Worm (Caenorhabditis elegans) whole organism, L1 larva: Measurements from ENCODE around the gene math-19.
"Not testable (repeated sequence)": the region's sequence is repeated elsewhere in the genome, so short reads cannot be mapped to it uniquely, and the experiment has no call there.

ENCODE experiments used
- F16B12.6 ChIP-seq: fragments of 150-350 bp; optimal IDR thresholded peaks from 2 replicates; lab custom pipeline; 2014; ENCODE audit warnings: missing biosample characterization, missing genetic modification characterization
- aly-2 ChIP-seq: fragments of 150-350 bp; optimal IDR thresholded peaks from 2 replicates; lab custom pipeline; 2014; ENCODE audit warnings: missing biosample characterization, missing genetic modification characterization
- ama-1 ChIP-seq: fragments of 150-350 bp; optimal IDR thresholded peaks from 2 replicates; lab custom pipeline; 2014
- ceh-63 ChIP-seq: fragments of 200-800 bp; sonication (Bioruptor generic); optimal IDR thresholded peaks from 2 replicates; lab custom pipeline; 2018; ENCODE audit warnings: mild to moderate bottlenecking, missing genetic modification characterization, missing compliant biosample characterization
- ceh-82 ChIP-seq, 3 experiments: fragments of 150-350 bp in 1 of 3; sonication (generic microtip) in 2 of 3; optimal IDR thresholded peaks; 2 replicates each; lab custom pipeline; 2014 to 2017; ENCODE audit warnings: missing biosample characterization in 3 of 3, missing genetic modification characterization in 3 of 3
- ceh-88 ChIP-seq: fragments of 200-800 bp; sonication (Bioruptor generic); IDR thresholded peaks from 2 replicates; pipeline ENCODE4 v1.3.6; 2022; ENCODE audit warnings: missing genetic modification characterization, missing compliant biosample characterization
- ceh-90 ChIP-seq: sonication (generic microtip); optimal IDR thresholded peaks from 2 replicates; lab custom pipeline; 2016; ENCODE audit warnings: missing genetic modification characterization, missing compliant biosample characterization
- ces-1 ChIP-seq: fragments of 150-350 bp; optimal IDR thresholded peaks from 2 replicates; lab custom pipeline; 2014; ENCODE audit warnings: missing biosample characterization, missing genetic modification reagents, missing genetic modification characterization
- dpl-1 ChIP-seq, 3 experiments: fragments of 150-350 bp in 2 of 3; sonication (generic microtip) in 1 of 3; optimal IDR thresholded peaks; 2 replicates each; lab custom pipeline; 2014 to 2017; ENCODE audit warnings: missing biosample characterization in 3 of 3, missing genetic modification characterization in 3 of 3, missing genetic modification reagents in 3 of 3
- efl-3 ChIP-seq: fragments of 200-800 bp; sonication (Bioruptor generic); optimal IDR thresholded peaks from 2 replicates; lab custom pipeline; 2018; ENCODE audit warnings: mild to moderate bottlenecking, missing genetic modification characterization, missing compliant biosample characterization
- egl-13 ChIP-seq: sonication (generic microtip); optimal IDR thresholded peaks from 2 replicates; lab custom pipeline; 2016; ENCODE audit warnings: missing genotype, missing genetic modification reagents, missing genetic modification characterization, missing compliant biosample characterization
- elt-2 ChIP-seq: sonication (generic microtip); optimal IDR thresholded peaks from 2 replicates; lab custom pipeline; 2016; ENCODE audit warnings: missing genetic modification characterization, mild to moderate bottlenecking, inconsistent platforms, missing compliant biosample characterization, missing genetic modification reagents
- elt-3 ChIP-seq, 6 experiments: fragments of 150-350 bp in 1 of 6; sonication (generic microtip); optimal IDR thresholded peaks; 2 replicates each; lab custom pipeline; 2017 to 2018; ENCODE audit warnings: missing biosample characterization in 6 of 6, missing genetic modification characterization in 6 of 6, inconsistent platforms in 1 of 6
- ets-5 ChIP-seq: fragments of 200-800 bp; sonication (Bioruptor generic); IDR thresholded peaks from 2 replicates; pipeline ENCODE4 v1.3.6; 2022; ENCODE audit warnings: missing genetic modification characterization, missing compliant biosample characterization
- hlh-17 ChIP-seq: fragments of 200-800 bp; sonication (Bioruptor generic); optimal IDR thresholded peaks from 2 replicates; lab custom pipeline; 2018; ENCODE audit warnings: missing genetic modification characterization, mild to moderate bottlenecking, missing compliant biosample characterization, moderate library complexity, borderline replicate concordance
- jun-1 ChIP-seq: fragments of 150-350 bp; optimal IDR thresholded peaks from 2 replicates; lab custom pipeline; 2014; ENCODE audit warnings: missing biosample characterization, missing genetic modification reagents, missing genetic modification characterization
- lin-14 ChIP-seq: fragments of 200-800 bp; sonication (Bioruptor generic); optimal IDR thresholded peaks from 2 replicates; lab custom pipeline; 2018; ENCODE audit warnings: mild to moderate bottlenecking, missing genetic modification characterization, moderate library complexity, missing compliant biosample characterization
- lin-15B ChIP-seq: fragments of 150-350 bp; sonication (generic microtip); optimal IDR thresholded peaks from 3 replicates; lab custom pipeline; 2014; ENCODE audit warnings: missing biosample characterization, missing genetic modification characterization
- lin-39 ChIP-seq: fragments of 150-350 bp; optimal IDR thresholded peaks from 2 replicates; lab custom pipeline; 2014; ENCODE audit warnings: missing biosample characterization, missing genetic modification reagents, missing genetic modification characterization
- lsy-2 ChIP-seq, 2 experiments: fragments of 150-350 bp; optimal IDR thresholded peaks; 2 replicates each; lab custom pipeline; 2014; ENCODE audit warnings: missing biosample characterization in 2 of 2, missing genetic modification characterization in 2 of 2
- mef-2 ChIP-seq: fragments of 150-350 bp; optimal IDR thresholded peaks from 2 replicates; lab custom pipeline; 2014; ENCODE audit warnings: missing biosample characterization, missing genetic modification characterization
- nhr-11 ChIP-seq: fragments of 150-350 bp; optimal IDR thresholded peaks from 2 replicates; lab custom pipeline; 2014; ENCODE audit warnings: missing biosample characterization, missing genetic modification characterization
- nhr-20 ChIP-seq: sonication (generic microtip); optimal IDR thresholded peaks from 2 replicates; lab custom pipeline; 2016; ENCODE audit warnings: mild to moderate bottlenecking, missing genetic modification characterization, missing compliant biosample characterization
- nhr-237 ChIP-seq: fragments of 150-350 bp; optimal IDR thresholded peaks from 2 replicates; lab custom pipeline; 2014; ENCODE audit warnings: missing biosample characterization, missing genetic modification characterization
- nhr-77 ChIP-seq: fragments of 150-350 bp; optimal IDR thresholded peaks from 2 replicates; lab custom pipeline; 2014; ENCODE audit warnings: missing biosample characterization, missing genetic modification characterization
- nhr-85 ChIP-seq: sonication (generic microtip); peaks from one replicate; lab custom pipeline; 2016; ENCODE audit warnings: missing genetic modification characterization, inconsistent platforms, missing compliant biosample characterization
- nhr-90 ChIP-seq: sonication (generic microtip); optimal IDR thresholded peaks from 2 replicates; lab custom pipeline; 2016; ENCODE audit warnings: mild to moderate bottlenecking, missing genetic modification characterization, missing compliant biosample characterization; ENCODE audit not compliant: poor library complexity
- pag-3 ChIP-seq: sonication (generic microtip); optimal IDR thresholded peaks from 2 replicates; lab custom pipeline; 2017; ENCODE audit warnings: missing genetic modification characterization, mild to moderate bottlenecking, missing compliant biosample characterization, antibody characterized with exemption, borderline replicate concordance; ENCODE audit not compliant: insufficient read depth
- pax-3 ChIP-seq: fragments of 200-800 bp; sonication (Bioruptor generic); optimal IDR thresholded peaks from 2 replicates; lab custom pipeline; 2018; ENCODE audit warnings: mild to moderate bottlenecking, missing genetic modification characterization, moderate library complexity, missing compliant biosample characterization
- pqm-1 ChIP-seq: sonication (generic microtip); optimal IDR thresholded peaks from 3 replicates; lab custom pipeline; 2017; ENCODE audit warnings: missing biosample characterization, missing genetic modification characterization
- snpc-4 ChIP-seq: fragments of 150-350 bp; optimal IDR thresholded peaks from 2 replicates; lab custom pipeline; 2014; ENCODE audit warnings: missing biosample characterization, missing genetic modification characterization
- snu-23 ChIP-seq: sonication (generic microtip); optimal IDR thresholded peaks from 2 replicates; lab custom pipeline; 2016; ENCODE audit warnings: missing genetic modification characterization, missing compliant biosample characterization
- sptf-1 ChIP-seq: fragments of 150-350 bp; optimal IDR thresholded peaks from 2 replicates; lab custom pipeline; 2014; ENCODE audit warnings: missing biosample characterization, missing genetic modification characterization
- swsn-7 ChIP-seq: sonication (generic microtip); optimal IDR thresholded peaks from 2 replicates; lab custom pipeline; 2016; ENCODE audit warnings: missing genetic modification characterization, missing compliant biosample characterization
- tlp-1 ChIP-seq: fragments of 150-350 bp; optimal IDR thresholded peaks from 2 replicates; lab custom pipeline; 2014; ENCODE audit warnings: missing biosample characterization, missing genetic modification characterization
- unc-130 ChIP-seq: fragments of 150-350 bp; optimal IDR thresholded peaks from 2 replicates; lab custom pipeline; 2017; ENCODE audit warnings: missing biosample characterization, missing genetic modification characterization, inconsistent platforms
- unc-30 ChIP-seq: sonication (generic microtip); optimal IDR thresholded peaks from 2 replicates; lab custom pipeline; 2017; ENCODE audit warnings: missing biosample characterization, missing genetic modification characterization
- unc-86 ChIP-seq: sonication (generic microtip); optimal IDR thresholded peaks from 2 replicates; lab custom pipeline; 2016; ENCODE audit warnings: missing genetic modification characterization, missing compliant biosample characterization
- vab-15 ChIP-seq: sonication (generic microtip); optimal IDR thresholded peaks from 2 replicates; lab custom pipeline; 2017; ENCODE audit warnings: missing genotype, mild to moderate bottlenecking, missing genetic modification characterization, missing compliant biosample characterization
- ztf-11 ChIP-seq, 2 experiments: sonication (generic microtip); optimal IDR thresholded peaks; 2 replicates each; lab custom pipeline; 2016 to 2017; ENCODE audit warnings: missing genetic modification characterization in 2 of 2, missing biosample characterization in 1 of 2, missing compliant biosample characterization in 1 of 2

The math-19 gene

DNA sequence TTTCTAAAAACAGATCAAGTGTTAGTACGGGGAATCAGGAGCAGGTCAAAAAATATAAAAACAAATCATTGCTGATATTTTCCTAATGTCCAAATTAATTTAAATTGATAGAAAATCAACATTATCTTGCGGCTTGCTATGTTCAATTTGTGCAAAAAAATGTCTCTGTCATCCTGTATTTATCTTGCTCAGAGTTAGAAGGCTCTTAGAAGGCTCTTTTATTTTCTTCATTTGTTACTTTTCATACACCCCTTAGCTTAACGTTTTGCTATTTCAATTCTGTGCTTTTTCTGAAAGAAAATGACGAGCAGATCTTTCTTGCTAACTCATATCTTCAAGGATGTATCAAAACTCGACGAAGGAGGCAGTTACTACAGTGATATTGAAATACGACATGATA, at the start of gene math-19:
TSS of gene math-19 (plus strand) at position 301 of the 400 bp plus-strand sequence.
- TF ChIP-seq ceh-90; lin-39 (tag; lab: Kevin White, UChicago); snpc-4 (tag; lab: Kevin White, UChicago): not testable (repeated sequence)

- peak; percentile 56 for TF ChIP-seq tlp-1 (tag; lab: Kevin White, UChicago)
- TF ChIP-seq lin-14 (GFP tag; lab: Kevin White, UChicago) = peak; percentile 43
- no peak for TF ChIP-seq ceh-82 (tag; optimal IDR thresholded peaks at IDR 0.05; lab: Kevin White, UChicago)
- TF ChIP-seq ceh-88 (GFP tag; lab: Robert Waterston, UW) = no peak
- TF ChIP-seq mef-2 (tag; lab: Kevin White, UChicago) = no peak
- no peak for TF ChIP-seq ceh-63 (GFP tag; lab: Kevin White, UChicago)
- TF ChIP-seq nhr-85 = no peak
- TF ChIP-seq ces-1 = no peak
- TF ChIP-seq vab-15 = no peak
- peak; percentile 98 for TF ChIP-seq elt-2 (tag; lab: Kevin White, UChicago)
- TF ChIP-seq dpl-1 (GFP tag; optimal IDR thresholded peaks at IDR 0.05; lab: Kevin White, UChicago) = no peak
- no peak for TF ChIP-seq F16B12.6 (tag; lab: Kevin White, UChicago)
- TF ChIP-seq aly-2 (tag; lab: Kevin White, UChicago) = no peak
- TF ChIP-seq nhr-237 = no peak
- TF ChIP-seq swsn-7 (tag; lab: Kevin White, UChicago) = no peak
- peak in 1 of 6 experiments; percentile 42 for TF ChIP-seq elt-3 (tag; optimal IDR thresholded peaks at IDR 0.05; lab: Kevin White, UChicago)
- peak; percentile 64 for TF ChIP-seq jun-1 (tag; lab: Kevin White, UChicago)
- no peak for TF ChIP-seq unc-130 (tag; lab: Kevin White, UChicago)
- TF ChIP-seq nhr-20 (tag; lab: Kevin White, UChicago) = no peak
- TF ChIP-seq lin-15B = no peak
- peak; percentile 56 for TF ChIP-seq pqm-1 (tag; lab: Kevin White, UChicago)
- no peak for TF ChIP-seq snu-23 (GFP tag; lab: Kevin White, UChicago)
- TF ChIP-seq pax-3 = no peak
- TF ChIP-seq nhr-90 (tag; lab: Kevin White, UChicago) = no peak
- no peak for TF ChIP-seq lsy-2 (tag; optimal IDR thresholded peaks at IDR 0.05; lab: Kevin White, UChicago)
- no peak for TF ChIP-seq unc-30 (tag; lab: Kevin White, UChicago)
- no peak for TF ChIP-seq pag-3 (tag; lab: Kevin White, UChicago)
- TF ChIP-seq efl-3 (GFP tag; lab: Kevin White, UChicago) = no peak
- TF ChIP-seq nhr-11 (tag; lab: Kevin White, UChicago) = no peak
- TF ChIP-seq hlh-17 (GFP tag; lab: Kevin White, UChicago) = no peak
- TF ChIP-seq nhr-77 = no peak
Observed at ce11 chrII:1949119-1949518, 49.5 kb upstream of the math-19 start.

- not testable (repeated sequence) for TF ChIP-seq ztf-11 (tag; optimal IDR thresholded peaks at IDR 0.05; lab: Kevin White, UChicago); ets-5; unc-86
- TF ChIP-seq, all 84 proteins: peak for 0; not testable (repeated sequence) for 84
Observed at ce11 chrII:1955568-1955967, 43.1 kb upstream of the math-19 start, which contains the start of gene math-49. TSS of gene math-49 (minus strand) at chrII:1955668.

DNA sequence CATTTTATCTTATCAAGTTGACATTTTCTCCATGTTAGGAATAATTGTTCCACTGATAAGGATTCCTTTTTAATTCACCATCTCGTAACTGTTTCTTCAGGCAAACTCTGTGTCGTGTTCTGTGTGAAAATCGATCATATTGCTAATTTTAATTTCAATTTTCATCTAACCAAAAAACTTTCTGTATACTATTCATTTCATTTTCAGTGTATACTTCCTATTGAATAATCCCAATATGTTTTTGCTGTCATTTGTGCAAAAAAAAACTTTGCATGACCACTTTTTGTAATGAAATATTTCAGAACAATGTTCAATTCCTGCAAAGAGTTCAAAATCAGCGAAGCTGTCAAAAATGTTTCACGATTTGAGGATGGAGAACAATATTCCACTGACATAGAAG, 11.7 kb upstream of the math-19 start, which contains the start of gene Y16E11A.4:
TSS of gene Y16E11A.4 (plus strand) at position 301 of the 400 bp plus-strand sequence.
- no peak for TF ChIP-seq sptf-1
- no peak for TF ChIP-seq egl-13
- no peak for TF ChIP-seq ama-1 (lab: Kevin White, UChicago)
